Worm (Caenorhabditis elegans) whole organism, early embryonic: ENCODE measurements around the gene rpl-11.2.

Experiments used
- B0310.2 ChIP-seq: sonication (generic microtip); optimal IDR thresholded peaks from 2 replicates; lab custom pipeline; 2016; ENCODE audit warnings: mild to moderate bottlenecking, missing genetic modification characterization, missing compliant biosample characterization
- F13C5.2 ChIP-seq: sonication (generic microtip); optimal IDR thresholded peaks from 2 replicates; lab custom pipeline; 2017; ENCODE audit warnings: mild to moderate bottlenecking, missing genetic modification characterization, inconsistent platforms, missing compliant biosample characterization
- aly-1 ChIP-seq: sonication (generic microtip); optimal IDR thresholded peaks from 2 replicates; lab custom pipeline; 2016; ENCODE audit warnings: missing genetic modification characterization, missing compliant biosample characterization
- ama-1 ChIP-seq: fragments of 150-350 bp; optimal IDR thresholded peaks from 2 replicates; lab custom pipeline; 2014
- ceh-13 ChIP-seq: fragments of 200-800 bp; sonication (Bioruptor generic); optimal IDR thresholded peaks from 2 replicates; lab custom pipeline; 2018; ENCODE audit warnings: mild to moderate bottlenecking, missing genetic modification characterization, missing compliant biosample characterization
- ets-7 ChIP-seq: sonication (generic microtip); optimal IDR thresholded peaks from 2 replicates; lab custom pipeline; 2016; ENCODE audit warnings: missing genotype, missing genetic modification characterization, missing compliant biosample characterization
- flt-1 ChIP-seq: fragments of 200-800 bp; sonication (Bioruptor generic); IDR thresholded peaks from 2 replicates; pipeline ENCODE4 v1.3.6; 2022; ENCODE audit warnings: missing genetic modification characterization, missing compliant biosample characterization
- hmbx-1 ChIP-seq: sonication (generic microtip); optimal IDR thresholded peaks from 2 replicates; lab custom pipeline; 2016; ENCODE audit warnings: mild to moderate bottlenecking, missing genetic modification characterization, missing compliant biosample characterization
- hnd-1 ChIP-seq: sonication (generic microtip); optimal IDR thresholded peaks from 2 replicates; lab custom pipeline; 2016; ENCODE audit warnings: missing genetic modification characterization, missing compliant biosample characterization
- scrt-1 ChIP-seq: fragments of 200-800 bp; sonication (Bioruptor generic); IDR thresholded peaks from 2 replicates; pipeline ENCODE4 v1.3.6; 2022; ENCODE audit warnings: missing genetic modification characterization, missing compliant biosample characterization
- sea-1 ChIP-seq: fragments of 200-800 bp; sonication (Bioruptor generic); conservative IDR thresholded peaks from 2 replicates; pipeline ENCODE4 v1.3.6; 2022; ENCODE audit warnings: missing genetic modification characterization, missing compliant biosample characterization
- tbx-11 ChIP-seq: fragments of 200-800 bp; sonication (Bioruptor generic); IDR thresholded peaks from 2 replicates; pipeline ENCODE4 v1.3.6; 2022; ENCODE audit warnings: missing genetic modification characterization, missing compliant biosample characterization
- tbx-37 ChIP-seq: fragments of 200-800 bp; sonication (Bioruptor generic); conservative IDR thresholded peaks from 2 replicates; pipeline ENCODE4 v1.3.6; 2022; ENCODE audit warnings: missing genetic modification reagents, missing genetic modification characterization, missing compliant biosample characterization
- tra-4 ChIP-seq: sonication (generic microtip); optimal IDR thresholded peaks from 2 replicates; lab custom pipeline; 2017; ENCODE audit warnings: missing genetic modification characterization, missing compliant biosample characterization

Gene rpl-11.2

ce11 chrX:2199140-2199539 is 43.3 kb downstream of the rpl-11.2 start, which contains the start of gene T24C12.1:
Gene T24C12.1, plus strand, starts transcription at chrX:2199440.
- TF ChIP-seq tbx-11 (GFP tag; lab: Robert Waterston, UW) (no peak), tra-4 (tag; lab: Kevin White, UChicago) (no peak), sea-1 (GFP tag; lab: Robert Waterston, UW) (no peak), scrt-1 (GFP tag; lab: Robert Waterston, UW) (no peak), F13C5.2 (tag; lab: Kevin White, UChicago) (no peak), ama-1 (lab: Kevin White, UChicago) (no peak)

- TF ChIP-seq tbx-37: no peak
- TF ChIP-seq ceh-13: no peak
- TF ChIP-seq B0310.2 (tag; lab: Kevin White, UChicago): no peak
- no peak for TF ChIP-seq tbx-11 (GFP tag; lab: Robert Waterston, UW)
- TF ChIP-seq hmbx-1 (tag; lab: Kevin White, UChicago): no peak
- no peak for TF ChIP-seq aly-1 (tag; lab: Kevin White, UChicago)
- TF ChIP-seq ets-7 (tag; lab: Kevin White, UChicago): no peak
- no peak for TF ChIP-seq hnd-1 (tag; lab: Kevin White, UChicago)
- TF ChIP-seq scrt-1 (GFP tag; lab: Robert Waterston, UW): no peak
Observed at ce11 chrX:2197444-2197843, 45.0 kb downstream of the rpl-11.2 start.

- no peak for TF ChIP-seq scrt-1 (GFP tag; lab: Robert Waterston, UW)
- no peak for TF ChIP-seq ets-7 (tag; lab: Kevin White, UChicago)
- no peak for TF ChIP-seq F13C5.2 (tag; lab: Kevin White, UChicago)
- no peak for TF ChIP-seq sea-1 (GFP tag; lab: Robert Waterston, UW)
- TF ChIP-seq aly-1 (tag; lab: Kevin White, UChicago): no peak
- TF ChIP-seq flt-1 (GFP tag; lab: Robert Waterston, UW): no peak
Observed at ce11 chrX:2191925-2192554, 50.4 kb downstream of the rpl-11.2 start, which contains the start of gene gap-1. Gene gap-1, plus strand, starts transcription at chrX:2192504.
